Fruit fly (Drosophila melanogaster): ENCODE data around the gene Csl4.

- TF ChIP-seq CG12605 (GFP tag; IDR thresholded peaks at IDR 0.05) (peak; percentile 95), gl (tag; optimal IDR thresholded peaks at IDR 0.05) (no peak), Ets98B (GFP tag; IDR thresholded peaks at IDR 0.05) (no peak), Snoo (tag; optimal IDR thresholded peaks at IDR 0.05) (no peak), CG8159 (tag; optimal IDR thresholded peaks at IDR 0.05) (no peak), CG10348 (GFP tag; IDR thresholded peaks at IDR 0.05) (no peak), EcR (GFP tag; optimal IDR thresholded peaks at IDR 0.05) (no peak), fd96Ca (GFP tag; IDR thresholded peaks at IDR 0.05) (no peak), D1 (tag; optimal IDR thresholded peaks at IDR 0.05) (no peak), CG4496 (GFP tag; IDR thresholded peaks at IDR 0.05) (no peak), Pif1B (GFP tag; optimal IDR thresholded peaks at IDR 0.05) (no peak)
Measured at dm6 chr2L:11082025-11082424, 41.3 kb downstream of the Csl4 start.

All from whole organism, pupa.